Fruit fly (Drosophila melanogaster) Kc167 (cell line): ENCODE results near the gene Liprin-beta.

Experiments
- Myc ChIP-seq: fragments of >200 bp; optimal IDR thresholded peaks from 2 replicates; lab custom pipeline; 2017; ENCODE audit warnings: missing external identifiers
- Sin3A ChIP-seq: fragments of >200 bp; optimal IDR thresholded peaks from 2 replicates; lab custom pipeline; 2018; ENCODE audit warnings: missing external identifiers
- h ChIP-seq: fragments of >200 bp; optimal IDR thresholded peaks from 3 replicates; lab custom pipeline; 2018; ENCODE audit warnings: missing external identifiers
- insv ChIP-seq: fragments of >200 bp; optimal IDR thresholded peaks from 3 replicates; lab custom pipeline; 2018; ENCODE audit warnings: missing external identifiers
- psq ChIP-seq: fragments of >200 bp; optimal IDR thresholded peaks from 2 replicates; lab custom pipeline; 2017; ENCODE audit warnings: missing external identifiers
- ttk ChIP-seq: sonication (Bioruptor generic); optimal IDR thresholded peaks from 2 replicates; lab custom pipeline; 2017; ENCODE audit warnings: missing external identifiers

dm6 chr3L:13513112-13513538 lies at the start of gene Liprin-beta, which contains the start of gene Vps36:
- TF ChIP-seq h (lab: Kevin White, UChicago), result no peak
- no peak for TF ChIP-seq Sin3A (lab: Kevin White, UChicago)
- no peak for TF ChIP-seq psq (lab: Kevin White, UChicago)
- no peak for TF ChIP-seq insv (lab: Kevin White, UChicago)
- TF ChIP-seq ttk (lab: Kevin White, UChicago), result no peak
- TF ChIP-seq Myc (lab: Kevin White, UChicago), result no peak
